Worm (Caenorhabditis elegans) whole organism, L4 larva: ENCODE measurements around the gene nhr-290.
A peak's percentile ranks its signal among the peaks of the same experiment; 100 is the strongest.

Experiments
- F10B5.3 ChIP-seq: sonication (generic microtip); optimal IDR thresholded peaks from 2 replicates; lab custom pipeline; 2016; ENCODE audit warnings: mild to moderate bottlenecking, missing genetic modification characterization, missing compliant biosample characterization
- F26F4.8 ChIP-seq: fragments of 200-800 bp; sonication (Bioruptor generic); conservative IDR thresholded peaks from 2 replicates; pipeline ENCODE4 v1.3.6; 2022; ENCODE audit warnings: missing genetic modification characterization, missing compliant biosample characterization
- aha-1 ChIP-seq: fragments of 150-350 bp; peaks from one replicate; lab custom pipeline; 2014; ENCODE audit warnings: missing biosample characterization, missing genetic modification characterization
- ceh-20 ChIP-seq: fragments of 200-800 bp; sonication (Bioruptor generic); IDR thresholded peaks from 2 replicates; pipeline ENCODE4 v1.3.6; 2022; ENCODE audit warnings: missing genetic modification reagents, missing genetic modification characterization, missing compliant biosample characterization
- ceh-32 ChIP-seq: sonication (generic microtip); optimal IDR thresholded peaks from 2 replicates; lab custom pipeline; 2016; ENCODE audit warnings: mild to moderate bottlenecking, missing genetic modification characterization, missing compliant biosample characterization; ENCODE audit not compliant: poor library complexity
- ceh-44 ChIP-seq: fragments of 200-800 bp; sonication (Bioruptor generic); IDR thresholded peaks from 2 replicates; pipeline ENCODE4 v1.3.6; 2022; ENCODE audit warnings: missing genetic modification reagents, missing genetic modification characterization, missing compliant biosample characterization
- ceh-62 ChIP-seq: sonication (generic microtip); optimal IDR thresholded peaks from 2 replicates; lab custom pipeline; 2017; ENCODE audit warnings: missing biosample characterization, missing genetic modification characterization
- ces-1 ChIP-seq: fragments of 150-350 bp; sonication (generic microtip); optimal IDR thresholded peaks from 4 replicates; lab custom pipeline; 2014; ENCODE audit warnings: missing biosample characterization, missing genetic modification reagents, missing genetic modification characterization
- daf-16 ChIP-seq, 3 experiments: sonication (generic microtip); optimal IDR thresholded peaks; 2 replicates each; lab custom pipeline; 2016 to 2017; ENCODE audit warnings: missing genetic modification characterization in 3 of 3, missing genetic modification reagents in 3 of 3, mild to moderate bottlenecking in 2 of 3, missing compliant biosample characterization in 2 of 3, missing biosample characterization in 1 of 3, moderate library complexity in 1 of 3
- dmd-6 ChIP-seq: fragments of 200-800 bp; sonication (Bioruptor generic); IDR thresholded peaks from 2 replicates; pipeline ENCODE4 v1.3.6; 2022; ENCODE audit warnings: missing genetic modification reagents, missing genetic modification characterization, missing compliant biosample characterization
- dpl-1 ChIP-seq: fragments of 150-350 bp; optimal IDR thresholded peaks from 2 replicates; lab custom pipeline; 2014; ENCODE audit warnings: missing biosample characterization, missing genetic modification reagents, missing genetic modification characterization
- duxl-1 ChIP-seq: sonication (generic microtip); optimal IDR thresholded peaks from 2 replicates; lab custom pipeline; 2016; ENCODE audit warnings: mild to moderate bottlenecking, missing genetic modification characterization, moderate library complexity, missing compliant biosample characterization; ENCODE audit not compliant: poor library complexity
- dve-1 ChIP-seq: sonication (generic microtip); optimal IDR thresholded peaks from 2 replicates; lab custom pipeline; 2017; ENCODE audit warnings: antibody characterized with exemption, mild to moderate bottlenecking, missing genetic modification characterization, missing compliant biosample characterization; ENCODE audit not compliant: insufficient read depth
- egl-27 ChIP-seq: sonication (generic microtip); optimal IDR thresholded peaks from 3 replicates; lab custom pipeline; 2017; ENCODE audit warnings: missing biosample characterization, missing genetic modification reagents, missing genetic modification characterization
- egl-43 ChIP-seq: fragments of 200-800 bp; sonication (Bioruptor generic); IDR thresholded peaks from 2 replicates; pipeline ENCODE4 v1.3.6; 2022; ENCODE audit warnings: missing genetic modification reagents, missing genetic modification characterization, missing compliant biosample characterization
- fos-1 ChIP-seq: fragments of 150-350 bp; optimal IDR thresholded peaks from 2 replicates; lab custom pipeline; 2014; ENCODE audit warnings: missing biosample characterization, missing genetic modification characterization
- hif-1 ChIP-seq, 2 experiments: sonication (generic microtip); optimal IDR thresholded peaks; 2 replicates each; lab custom pipeline; 2016 to 2017; ENCODE audit warnings: missing compliant biosample characterization in 2 of 2, missing genetic modification characterization in 2 of 2, missing genetic modification reagents in 2 of 2, missing genotype in 2 of 2, mild to moderate bottlenecking in 1 of 2
- hlh-11 ChIP-seq: fragments of 200-800 bp; sonication (Bioruptor generic); optimal IDR thresholded peaks from 2 replicates; lab custom pipeline; 2018; ENCODE audit warnings: mild to moderate bottlenecking, missing genetic modification characterization, missing compliant biosample characterization
- hlh-30 ChIP-seq: sonication (generic microtip); optimal IDR thresholded peaks from 2 replicates; lab custom pipeline; 2017; ENCODE audit warnings: antibody characterized with exemption, mild to moderate bottlenecking, missing genetic modification characterization, missing compliant biosample characterization; ENCODE audit not compliant: insufficient read depth
- hmg-1.1 ChIP-seq: fragments of 200-800 bp; sonication (Bioruptor generic); IDR thresholded peaks from 2 replicates; pipeline ENCODE4 v1.3.6; 2022; ENCODE audit warnings: missing genetic modification reagents, missing genetic modification characterization, missing compliant biosample characterization
- jun-1 ChIP-seq: fragments of 150-350 bp; optimal IDR thresholded peaks from 2 replicates; lab custom pipeline; 2014; ENCODE audit warnings: missing biosample characterization, missing genetic modification reagents, missing genetic modification characterization
- lin-39 ChIP-seq: fragments of 150-350 bp; optimal IDR thresholded peaks from 2 replicates; lab custom pipeline; 2014; ENCODE audit warnings: missing biosample characterization, missing genetic modification reagents, missing genetic modification characterization
- lsy-2 ChIP-seq, 2 experiments: fragments of 150-350 bp in 1 of 2; sonication (generic microtip) in 1 of 2; optimal IDR thresholded peaks; 2 replicates each; lab custom pipeline; 2014 to 2017; ENCODE audit warnings: missing biosample characterization in 2 of 2, missing genetic modification characterization in 2 of 2
- madf-9 ChIP-seq: fragments of 200-800 bp; sonication (Bioruptor generic); conservative IDR thresholded peaks from 2 replicates; pipeline ENCODE4 v1.3.6; 2022; ENCODE audit warnings: missing genetic modification reagents, missing genetic modification characterization, missing compliant biosample characterization
- mdl-1 ChIP-seq, 2 experiments: fragments of 150-350 bp in 1 of 2; sonication (generic microtip) in 1 of 2; optimal IDR thresholded peaks; 2 replicates each; lab custom pipeline; 2014 to 2017; ENCODE audit warnings: missing biosample characterization in 2 of 2, missing genetic modification characterization in 2 of 2
- mep-1 ChIP-seq: fragments of 150-350 bp; sonication (generic microtip); optimal IDR thresholded peaks from 3 replicates; lab custom pipeline; 2014; ENCODE audit warnings: missing biosample characterization, missing genetic modification characterization
- mes-2 ChIP-seq: sonication (generic microtip); optimal IDR thresholded peaks from 2 replicates; lab custom pipeline; 2016; ENCODE audit warnings: missing genotype, mild to moderate bottlenecking, missing genetic modification characterization, missing compliant biosample characterization; ENCODE audit not compliant: poor library complexity, severe bottlenecking
- mxl-3 ChIP-seq: fragments of 200-800 bp; sonication (Bioruptor generic); optimal IDR thresholded peaks from 2 replicates; lab custom pipeline; 2018; ENCODE audit warnings: mild to moderate bottlenecking, missing genetic modification characterization, missing compliant biosample characterization
- nhr-10 ChIP-seq: fragments of 150-350 bp; optimal IDR thresholded peaks from 2 replicates; lab custom pipeline; 2014; ENCODE audit warnings: missing biosample characterization, missing genetic modification characterization
- nhr-28 ChIP-seq: fragments of 150-350 bp; optimal IDR thresholded peaks from 2 replicates; lab custom pipeline; 2014; ENCODE audit warnings: missing biosample characterization, missing genetic modification characterization
- nhr-48 ChIP-seq: sonication (generic microtip); optimal IDR thresholded peaks from 2 replicates; lab custom pipeline; 2016; ENCODE audit warnings: mild to moderate bottlenecking, missing genetic modification characterization, missing compliant biosample characterization
- nhr-6 ChIP-seq: fragments of 150-350 bp; optimal IDR thresholded peaks from 2 replicates; lab custom pipeline; 2014; ENCODE audit warnings: missing biosample characterization, missing genetic modification characterization
- nhr-77 ChIP-seq: fragments of 150-350 bp; optimal IDR thresholded peaks from 2 replicates; lab custom pipeline; 2014; ENCODE audit warnings: missing biosample characterization, missing genetic modification characterization
- pha-4 ChIP-seq, 2 experiments: fragments of 150-350 bp in 1 of 2; fragments of 200-800 bp in 1 of 2; sonication (Bioruptor generic) in 1 of 2; IDR thresholded peaks in 1 of 2; optimal IDR thresholded peaks in 1 of 2; 2 replicates each; pipeline versions ENCODE4 v1.3.6 to Lab custom; 2014 to 2022; ENCODE audit warnings: missing genetic modification characterization in 2 of 2, missing genetic modification reagents in 2 of 2, missing biosample characterization in 1 of 2, missing compliant biosample characterization in 1 of 2
- snpc-1.2 ChIP-seq: fragments of 200-800 bp; sonication (Bioruptor generic); IDR thresholded peaks from 2 replicates; pipeline ENCODE4 v1.3.6; 2022; ENCODE audit warnings: missing genetic modification reagents, missing genetic modification characterization, missing compliant biosample characterization
- spr-1 ChIP-seq: sonication (generic microtip); optimal IDR thresholded peaks from 2 replicates; lab custom pipeline; 2016; ENCODE audit warnings: mild to moderate bottlenecking, missing genetic modification characterization, missing compliant biosample characterization
- spr-3 ChIP-seq: fragments of 200-800 bp; sonication (Bioruptor generic); optimal IDR thresholded peaks from 2 replicates; lab custom pipeline; 2018; ENCODE audit warnings: mild to moderate bottlenecking, missing genetic modification characterization, missing compliant biosample characterization
- tag-97 ChIP-seq: fragments of 200-800 bp; sonication (Bioruptor generic); IDR thresholded peaks from 2 replicates; pipeline ENCODE4 v1.3.6; 2022; ENCODE audit warnings: missing genetic modification characterization, missing compliant biosample characterization
- tra-1 ChIP-seq: fragments of 200-800 bp; sonication (Bioruptor generic); IDR thresholded peaks from 2 replicates; pipeline ENCODE4 v1.3.6; 2022; ENCODE audit warnings: missing genetic modification reagents, missing genetic modification characterization, missing compliant biosample characterization
- unc-130 ChIP-seq: sonication (generic microtip); optimal IDR thresholded peaks from 2 replicates; lab custom pipeline; 2016; ENCODE audit warnings: missing genetic modification reagents, missing genetic modification characterization, missing compliant biosample characterization
- ztf-7 ChIP-seq: fragments of 150-350 bp; optimal IDR thresholded peaks from 2 replicates; lab custom pipeline; 2014; ENCODE audit warnings: missing biosample characterization, missing genetic modification characterization

The nhr-290 gene

DNA sequence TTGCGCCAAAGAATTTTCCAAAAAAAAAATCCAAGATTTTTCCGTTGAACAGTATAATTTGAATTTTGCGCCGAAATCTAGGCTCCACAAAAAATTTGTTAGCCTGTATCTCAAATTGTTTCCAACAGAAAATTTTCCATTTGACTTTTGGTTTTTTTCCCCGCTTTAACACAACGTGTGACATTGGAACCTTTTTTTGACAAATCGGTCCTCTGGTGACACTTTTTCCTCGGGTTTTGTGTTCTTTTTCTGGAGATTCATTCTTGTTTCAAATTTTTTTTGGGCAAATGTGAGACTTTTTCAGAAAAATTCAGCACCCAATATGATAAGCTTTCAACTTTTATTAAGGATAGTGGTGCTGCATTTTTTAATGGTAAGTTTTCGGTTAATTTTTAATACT is 34.4 kb downstream of the nhr-290 start, which contains the start of gene acr-17:
Gene acr-17 (plus strand): TSS at position 301 of the 400 bp plus-strand sequence.
- no peak for TF ChIP-seq lin-39 (tag; lab: Kevin White, UChicago)
- no peak for TF ChIP-seq duxl-1
- TF ChIP-seq ces-1 (GFP tag; lab: Kevin White, UChicago): no peak
- TF ChIP-seq mxl-3: no peak
- TF ChIP-seq mes-2 (tag; lab: Kevin White, UChicago): no peak
- no peak for TF ChIP-seq spr-3 (GFP tag; lab: Kevin White, UChicago)
- no peak for TF ChIP-seq ceh-44 (GFP tag; lab: Robert Waterston, UW)
- no peak for TF ChIP-seq tag-97
- no peak for TF ChIP-seq spr-1 (tag; lab: Kevin White, UChicago)
- TF ChIP-seq jun-1: no peak
- no peak for TF ChIP-seq egl-43
- TF ChIP-seq hmg-1.1 (GFP tag; lab: Robert Waterston, UW): no peak
- no peak for TF ChIP-seq madf-9 (GFP tag; lab: Robert Waterston, UW)
- TF ChIP-seq ceh-32 (tag; lab: Kevin White, UChicago): no peak
- TF ChIP-seq snpc-1.2 (GFP tag; lab: Robert Waterston, UW): no peak
- no peak for TF ChIP-seq ceh-62
- no peak for TF ChIP-seq fos-1 (tag; lab: Kevin White, UChicago)
- no peak for TF ChIP-seq egl-27 (tag; lab: Kevin White, UChicago)
- TF ChIP-seq F10B5.3 (tag; lab: Kevin White, UChicago): no peak

DNA sequence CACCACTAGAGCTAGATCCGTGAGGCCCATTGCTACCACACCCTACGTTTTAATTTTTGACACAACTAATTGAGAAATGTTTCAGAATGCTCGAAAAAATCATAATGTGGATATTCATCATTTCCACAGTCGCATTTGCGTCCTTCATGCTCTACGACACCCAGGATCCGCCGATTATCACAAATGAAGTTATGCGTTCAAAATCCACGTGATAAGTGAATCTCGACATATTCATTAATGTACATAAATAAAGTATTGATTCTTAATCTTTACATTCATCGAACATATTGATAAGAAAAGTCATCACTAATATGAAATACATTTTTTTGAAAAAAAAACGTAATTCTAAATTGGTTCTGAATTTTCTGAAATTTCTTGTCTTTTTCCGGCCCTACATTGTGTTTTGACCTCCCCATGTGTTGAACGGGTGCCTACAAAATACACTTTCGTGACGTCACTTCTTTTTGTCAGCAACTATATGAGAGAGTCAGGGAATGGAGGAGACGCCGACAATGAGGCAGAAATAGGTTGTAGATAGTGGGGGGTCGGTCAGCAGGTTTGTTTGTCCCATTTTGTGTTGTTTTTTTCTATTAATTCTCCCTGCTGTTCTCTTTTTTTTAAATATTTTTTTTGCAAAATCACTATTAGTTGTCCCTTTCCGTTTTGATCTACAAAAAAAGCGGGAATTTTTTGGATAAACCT is 41.2 kb downstream of the nhr-290 start, which contains the start of gene F53E10.1:
Gene F53E10.1 (plus strand): TSS at position 325 of the 702 bp plus-strand sequence.
- TF ChIP-seq hlh-30: peak; percentile 83
- TF ChIP-seq ztf-7 (tag; lab: Kevin White, UChicago): no peak
- peak; percentile 53 for TF ChIP-seq nhr-77 (tag; lab: Kevin White, UChicago)
- no peak for TF ChIP-seq unc-130 (GFP tag; lab: Kevin White, UChicago)
- no peak for TF ChIP-seq nhr-10 (tag; lab: Kevin White, UChicago)
- peak; percentile 43 for TF ChIP-seq dpl-1
- peak in 1 of 2 experiments; percentile 8 for TF ChIP-seq hif-1 (tag; optimal IDR thresholded peaks at IDR 0.05; lab: Kevin White, UChicago)
- TF ChIP-seq nhr-28: peak; percentile 99
- TF ChIP-seq hlh-11: peak; percentile 90
- TF ChIP-seq mep-1 (tag; lab: Kevin White, UChicago): peak; percentile 71
- peak; percentile 84 for TF ChIP-seq dve-1
- peak; percentile 14 to 64 for TF ChIP-seq mdl-1 (tag; optimal IDR thresholded peaks at IDR 0.05; lab: Kevin White, UChicago)
- peak; percentile 41; the same call in 1 of the 2 replicates for TF ChIP-seq tra-1 (GFP tag; lab: Robert Waterston, UW)
- 0 out of 2 replicates have a peak, but pooled peaks have one; percentile 23 for TF ChIP-seq hmg-1.1 (GFP tag; lab: Robert Waterston, UW)
- no peak for TF ChIP-seq pha-4 (GFP tag; IDR thresholded peaks at IDR 0.05; lab: Robert Waterston, UW)
- peak; percentile 72 for TF ChIP-seq pha-4 (tag; optimal IDR thresholded peaks at IDR 0.05; lab: Kevin White, UChicago)
- peak; percentile 48 for TF ChIP-seq nhr-6
- TF ChIP-seq lsy-2 (tag; optimal IDR thresholded peaks at IDR 0.05; lab: Kevin White, UChicago): peak in 1 of 2 experiments; percentile 1
- TF ChIP-seq nhr-48: peak; percentile 61
- TF ChIP-seq mes-2 (tag; lab: Kevin White, UChicago): peak; percentile 57
- TF ChIP-seq duxl-1: no peak
- peak; percentile 72 for TF ChIP-seq dmd-6
- no peak for TF ChIP-seq ceh-20 (GFP tag; lab: Robert Waterston, UW)
- TF ChIP-seq aha-1: peak; percentile 90
- no peak for TF ChIP-seq F26F4.8
- TF ChIP-seq daf-16 (GFP tag; optimal IDR thresholded peaks at IDR 0.05; lab: Kevin White, UChicago): peak in 1 of 2 experiments; percentile 26
- TF ChIP-seq daf-16 (tag; optimal IDR thresholded peaks at IDR 0.05; lab: Kevin White, UChicago): peak; percentile 77
